Worm (Caenorhabditis elegans): Measurements from ENCODE around the gene ncs-1.

The ncs-1 gene

DNA sequence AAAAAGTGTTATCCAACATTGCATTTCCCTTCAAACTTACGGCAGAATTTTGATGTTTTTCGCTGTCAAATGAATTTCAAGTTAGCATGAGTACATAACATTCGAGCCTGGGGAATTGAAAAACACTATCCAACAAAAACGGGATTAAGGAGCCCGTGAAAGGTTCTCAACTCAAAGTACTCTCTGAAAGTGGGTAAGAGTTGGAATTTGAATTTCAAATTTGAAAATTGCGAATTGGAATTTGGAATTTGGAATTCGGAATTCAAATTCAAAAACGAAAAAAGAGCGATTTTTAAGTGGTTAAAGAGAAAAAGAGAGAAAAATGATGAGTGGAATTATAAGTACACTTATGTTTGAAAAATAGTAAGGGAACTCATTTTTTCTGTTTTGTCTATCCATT lies 28.2 kb upstream of the ncs-1 start, which contains the start of the genes C09E10.3 and dgk-1:
Gene C09E10.3 (minus strand): TSS at position 101 of the 400 bp plus-strand sequence.
Gene dgk-1 (minus strand): TSS at position 183 of the 400 bp plus-strand sequence.
- TF ChIP-seq sptf-1 (tag; optimal IDR thresholded peaks at IDR 0.05) (no peak), zip-8 (tag; optimal IDR thresholded peaks at IDR 0.05) (no peak), nhr-237 (tag; optimal IDR thresholded peaks at IDR 0.05) (no peak), ceh-83 (GFP tag; optimal IDR thresholded peaks at IDR 0.05) (no peak), lsy-2 (tag; optimal IDR thresholded peaks at IDR 0.05) (no peak)

DNA sequence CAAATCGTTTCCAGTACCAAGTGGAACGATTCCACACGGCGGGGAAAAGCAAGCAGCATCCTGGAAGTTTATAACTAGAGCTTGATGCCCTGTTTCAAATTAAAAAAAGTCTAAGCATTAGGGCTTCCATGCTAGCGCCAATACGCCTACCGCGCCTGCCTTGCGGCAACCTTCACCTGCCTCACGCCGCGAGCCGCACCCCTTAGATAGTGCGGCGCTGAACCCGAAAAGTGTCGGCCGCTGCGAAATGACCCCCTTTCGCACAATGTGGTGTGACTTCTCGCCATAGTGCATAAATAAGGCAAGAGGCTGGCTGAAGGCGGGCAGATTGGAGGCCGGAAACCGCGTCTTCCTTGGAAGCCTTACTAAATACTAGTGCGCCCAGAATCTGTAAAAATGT lies 23.4 kb upstream of the ncs-1 start:
- no peak for TF ChIP-seq elt-3 (tag; optimal IDR thresholded peaks at IDR 0.05)
- no peak for TF ChIP-seq nhr-28 (tag; optimal IDR thresholded peaks at IDR 0.05)
- TF ChIP-seq ham-2 (GFP tag; optimal IDR thresholded peaks at IDR 0.05) = no peak
- no peak for TF ChIP-seq mls-2 (tag; optimal IDR thresholded peaks at IDR 0.05)
- no peak for TF ChIP-seq sptf-1 (tag; optimal IDR thresholded peaks at IDR 0.05)
- no peak for TF ChIP-seq nhr-76 (tag; optimal IDR thresholded peaks at IDR 0.05)
- no peak for TF ChIP-seq ztf-11 (tag; optimal IDR thresholded peaks at IDR 0.05)
- TF ChIP-seq drap-1 (GFP tag; optimal IDR thresholded peaks at IDR 0.05) = no peak
- no peak for TF ChIP-seq flh-1 (GFP tag; optimal IDR thresholded peaks at IDR 0.05)
- TF ChIP-seq bed-3 (GFP tag; optimal IDR thresholded peaks at IDR 0.05) = no peak
- TF ChIP-seq ceh-43 (GFP tag; optimal IDR thresholded peaks at IDR 0.05) = no peak

DNA sequence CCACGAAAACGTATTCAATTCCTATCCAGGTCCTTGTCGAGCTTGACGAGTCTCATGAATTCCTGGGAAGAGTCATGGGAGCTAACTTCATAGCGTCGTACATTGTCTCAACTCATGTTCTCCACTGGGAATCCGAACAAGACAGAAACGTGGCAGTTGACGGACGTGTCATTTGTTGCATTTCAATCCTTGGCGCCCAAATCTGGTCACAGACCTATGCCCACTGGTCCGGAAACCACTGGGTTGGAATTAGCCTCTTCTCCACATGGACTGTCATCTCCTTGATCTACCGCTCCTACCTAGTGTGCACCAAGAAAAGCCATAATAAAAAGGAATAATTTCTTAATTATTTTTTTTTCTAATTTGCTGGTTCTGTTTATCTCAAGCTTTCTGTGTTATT lies 19.5 kb upstream of the ncs-1 start:
- no peak for TF ChIP-seq ceh-39 (tag; optimal IDR thresholded peaks at IDR 0.05)
- TF ChIP-seq snpc-4 (tag; optimal IDR thresholded peaks at IDR 0.05) = no peak
- no peak for TF ChIP-seq bed-3 (GFP tag; optimal IDR thresholded peaks at IDR 0.05)
- no peak for TF ChIP-seq mls-2 (tag; optimal IDR thresholded peaks at IDR 0.05)
- TF ChIP-seq nhr-2 (tag; optimal IDR thresholded peaks at IDR 0.05) = no peak
- TF ChIP-seq nhr-76 (tag; optimal IDR thresholded peaks at IDR 0.05) = no peak
- TF ChIP-seq lsy-2 (tag; optimal IDR thresholded peaks at IDR 0.05) = no peak
- TF ChIP-seq ztf-11 (tag; optimal IDR thresholded peaks at IDR 0.05) = no peak
- TF ChIP-seq elt-1 (tag; optimal IDR thresholded peaks at IDR 0.05; ENCODE audit: borderline replicate concordance, insufficient read depth) = no peak
- TF ChIP-seq unc-120 (tag; optimal IDR thresholded peaks at IDR 0.05; ENCODE audit: poor library complexity, severe bottlenecking) = no peak
- TF ChIP-seq blmp-1 (tag; optimal IDR thresholded peaks at IDR 0.05) = no peak
- TF ChIP-seq ham-2 (GFP tag; optimal IDR thresholded peaks at IDR 0.05) = no peak
- TF ChIP-seq tbx-8 (GFP tag; optimal IDR thresholded peaks at IDR 0.05) = no peak
- no peak for TF ChIP-seq zip-8 (tag; optimal IDR thresholded peaks at IDR 0.05)
- TF ChIP-seq mep-1 (tag; optimal IDR thresholded peaks at IDR 0.05) = no peak
- TF ChIP-seq nhr-12 (tag; optimal IDR thresholded peaks at IDR 0.05) = no peak
- TF ChIP-seq ceh-43 (GFP tag; optimal IDR thresholded peaks at IDR 0.05) = no peak

DNA sequence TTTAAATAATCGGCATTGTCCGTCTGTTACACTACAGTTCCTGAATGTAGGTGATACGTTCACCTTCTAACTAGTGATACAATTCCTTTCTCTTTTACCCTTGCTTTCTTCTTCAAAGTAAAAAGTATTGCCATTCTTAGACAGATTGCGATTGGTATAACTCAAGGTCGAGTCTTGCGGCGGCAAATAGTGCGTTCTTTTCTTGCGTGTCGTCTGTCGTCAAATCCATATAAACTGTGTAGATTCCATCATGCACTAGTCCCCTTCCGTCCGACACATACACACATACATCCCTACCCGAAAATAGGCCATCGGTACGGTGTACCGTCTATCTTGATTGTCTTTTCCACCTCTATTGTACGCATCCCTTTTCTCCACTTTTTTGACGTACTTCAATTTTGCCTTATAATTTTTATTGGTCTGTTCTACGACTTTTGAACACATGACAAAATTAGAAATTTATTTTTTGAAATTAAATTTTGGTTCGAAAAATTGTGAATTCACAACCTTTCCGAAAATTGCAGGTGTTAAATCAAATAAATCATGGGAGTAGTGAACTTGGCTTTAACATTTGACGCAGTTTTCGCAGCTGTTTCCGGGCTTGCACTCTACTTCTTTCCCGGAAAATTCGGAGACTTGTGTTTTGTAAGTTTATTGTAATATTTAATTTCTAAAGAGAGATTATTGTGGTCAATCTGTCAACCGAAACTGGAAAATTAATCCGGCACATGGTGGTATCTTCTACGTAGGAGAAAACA lies 17.4 kb upstream of the ncs-1 start, which contains the start of gene C44C1.1:
Gene C44C1.1 (plus strand): TSS at position 525 of the 758 bp plus-strand sequence.
- TF ChIP-seq snpc-4 (tag; optimal IDR thresholded peaks at IDR 0.05) (no peak), sem-2 (GFP tag; optimal IDR thresholded peaks at IDR 0.05) (no peak), elt-1 (tag; optimal IDR thresholded peaks at IDR 0.05; ENCODE audit: borderline replicate concordance, insufficient read depth) (peak; percentile 63), nhr-76 (tag; optimal IDR thresholded peaks at IDR 0.05) (no peak)

DNA sequence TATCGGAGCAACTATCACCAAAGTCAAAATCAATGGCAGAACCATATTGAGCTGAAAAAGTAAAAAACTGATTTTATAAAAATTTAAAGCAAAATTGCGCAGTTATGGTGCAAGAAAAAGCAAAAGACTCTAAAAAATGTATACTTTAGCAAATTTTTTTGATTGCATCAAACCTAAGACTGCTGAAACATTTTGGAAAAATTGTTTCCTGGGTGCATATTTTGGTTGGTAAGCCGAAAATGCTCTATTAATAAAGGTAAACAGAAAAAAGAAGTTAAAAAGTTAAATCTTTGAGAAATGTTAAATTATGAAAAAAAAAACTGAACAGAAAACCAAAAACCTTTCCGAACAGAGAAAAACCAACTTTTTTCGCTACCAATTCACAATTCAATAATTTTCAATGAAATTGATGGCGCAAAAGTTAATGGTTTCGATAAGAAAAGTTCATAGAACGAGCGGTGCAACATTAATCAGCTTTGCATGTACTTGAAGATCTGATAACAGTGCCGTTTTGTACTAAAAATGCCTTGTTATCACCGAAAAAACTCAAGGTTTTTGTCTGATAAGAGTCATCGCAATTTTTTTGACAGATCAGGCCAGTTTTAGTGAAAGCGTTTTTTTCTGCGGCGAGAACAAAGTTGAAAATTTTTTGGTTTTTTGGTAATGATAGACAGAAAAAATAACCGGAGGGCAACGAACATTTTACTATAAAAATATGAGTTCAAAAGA lies 15.1 kb upstream of the ncs-1 start, which contains the start of gene abhd-3.2:
Gene abhd-3.2 (minus strand): TSS at position 51 of the 729 bp plus-strand sequence.
- TF ChIP-seq elt-3 (tag; optimal IDR thresholded peaks at IDR 0.05) = no peak

DNA sequence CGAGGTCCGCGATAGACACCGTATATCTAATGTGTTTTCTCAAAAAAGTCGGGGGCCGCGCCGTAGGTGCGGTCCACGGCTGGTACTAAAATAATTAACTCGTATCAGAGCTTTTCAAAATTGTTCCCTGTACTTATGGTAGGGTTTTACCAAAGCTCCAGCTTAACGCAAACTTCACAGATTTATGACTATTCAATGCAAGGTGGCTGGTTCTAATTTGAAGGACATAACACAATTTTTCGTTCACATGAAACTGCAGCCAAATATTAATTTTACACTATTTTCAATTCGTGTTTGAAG lies 12.1 kb upstream of the ncs-1 start:
- TF ChIP-seq sptf-1 (tag; optimal IDR thresholded peaks at IDR 0.05) (no peak), hlh-1 (tag; optimal IDR thresholded peaks at IDR 0.05) (no peak), nhr-2 (tag; optimal IDR thresholded peaks at IDR 0.05) (no peak), nhr-12 (tag; optimal IDR thresholded peaks at IDR 0.05) (no peak), zip-8 (tag; optimal IDR thresholded peaks at IDR 0.05) (no peak), ces-1 (GFP tag; optimal IDR thresholded peaks at IDR 0.05) (no peak), ceh-43 (GFP tag; optimal IDR thresholded peaks at IDR 0.05) (no peak), elt-1 (tag; optimal IDR thresholded peaks at IDR 0.05; ENCODE audit: borderline replicate concordance, insufficient read depth) (no peak), pha-4 (tag; optimal IDR thresholded peaks at IDR 0.05) (no peak), mep-1 (tag; optimal IDR thresholded peaks at IDR 0.05) (no peak), M03D4.4 (tag; optimal IDR thresholded peaks at IDR 0.05) (no peak), lin-13 (tag; optimal IDR thresholded peaks at IDR 0.05) (no peak), mls-2 (tag; optimal IDR thresholded peaks at IDR 0.05) (no peak), unc-39 (tag; optimal IDR thresholded peaks at IDR 0.05) (no peak)

Data from whole organism, mixed stage, embryonic.